Fruit fly (Drosophila melanogaster) whole organism, prepupa: Measurements from ENCODE around the gene alpha-Man-Ia.
A peak's percentile ranks its signal among the peaks of the same experiment; 100 is the strongest.

ENCODE experiments used
- Blimp-1 ChIP-seq: fragments of 200-800 bp; sonication (Bioruptor generic); optimal IDR thresholded peaks from 3 replicates; lab custom pipeline; 2017; ENCODE audit warnings: missing biosample characterization, missing genetic modification characterization, mild to moderate bottlenecking, moderate library complexity, missing genetic modification reagents
- CG10631 ChIP-seq: fragments of 200-800 bp; sonication (Bioruptor generic); optimal IDR thresholded peaks from 2 replicates; lab custom pipeline; 2016; ENCODE audit warnings: missing biosample characterization, missing genetic modification characterization
- CG10669 ChIP-seq: fragments of 200-800 bp; sonication (Bioruptor generic); optimal IDR thresholded peaks from 3 replicates; lab custom pipeline; 2018; ENCODE audit warnings: missing biosample characterization, mild to moderate bottlenecking, missing genetic modification characterization, moderate library complexity
- CG11294 ChIP-seq: fragments of 200-800 bp; sonication (Bioruptor generic); IDR thresholded peaks from 2 replicates; pipeline ENCODE4 v1.3.6; 2022; ENCODE audit warnings: missing biosample characterization, missing genetic modification characterization
- CG11762 ChIP-seq: fragments of 200-800 bp; sonication (Bioruptor generic); optimal IDR thresholded peaks from 3 replicates; lab custom pipeline; 2016; ENCODE audit warnings: missing biosample characterization, missing genetic modification characterization; ENCODE audit not compliant: insufficient read depth
- CG11902 ChIP-seq: fragments of 200-800 bp; sonication (Bioruptor generic); optimal IDR thresholded peaks from 3 replicates; lab custom pipeline; 2016; ENCODE audit warnings: missing biosample characterization, missing genetic modification characterization
- CG15336 ChIP-seq: fragments of 200-800 bp; sonication (Bioruptor generic); IDR thresholded peaks from 2 replicates; pipeline ENCODE4 v1.3.6; 2022; ENCODE audit warnings: missing biosample characterization, missing genetic modification characterization
- CG1621 ChIP-seq: fragments of 200-800 bp; sonication (Bioruptor generic); optimal IDR thresholded peaks from 3 replicates; lab custom pipeline; 2018; ENCODE audit warnings: missing biosample characterization, mild to moderate bottlenecking, missing genetic modification characterization
- CG3032 ChIP-seq: fragments of 200-800 bp; optimal IDR thresholded peaks from 2 replicates; lab custom pipeline; 2019; ENCODE audit warnings: missing biosample characterization, mild to moderate bottlenecking, missing genetic modification characterization, moderate library complexity
- CG32006 ChIP-seq: fragments of 200-800 bp; sonication (Bioruptor generic); optimal IDR thresholded peaks from 3 replicates; lab custom pipeline; 2017; ENCODE audit warnings: missing biosample characterization, mild to moderate bottlenecking, missing genetic modification characterization
- CG34406 ChIP-seq: fragments of 200-800 bp; sonication (Bioruptor generic); optimal IDR thresholded peaks from 3 replicates; lab custom pipeline; 2016; ENCODE audit warnings: missing biosample characterization, missing genetic modification characterization
- CG4318 ChIP-seq: fragments of 200-800 bp; sonication (Bioruptor generic); optimal IDR thresholded peaks from 3 replicates; lab custom pipeline; 2017; ENCODE audit warnings: missing biosample characterization, mild to moderate bottlenecking, missing genetic modification characterization
- CG6163 ChIP-seq: fragments of 200-800 bp; sonication (Bioruptor generic); IDR thresholded peaks from 3 replicates; pipeline ENCODE4 v1.3.6; 2022; ENCODE audit warnings: missing biosample characterization, missing genetic modification characterization
- CG6792 ChIP-seq: fragments of 200-800 bp; sonication (Bioruptor generic); optimal IDR thresholded peaks from 3 replicates; lab custom pipeline; 2016; ENCODE audit warnings: missing biosample characterization, missing genetic modification characterization
- CG6808 ChIP-seq: fragments of 200-800 bp; sonication (Bioruptor generic); optimal IDR thresholded peaks from 3 replicates; lab custom pipeline; 2017; ENCODE audit warnings: missing biosample characterization, missing genetic modification characterization, mild to moderate bottlenecking, moderate library complexity, missing genetic modification reagents
- CG8119 ChIP-seq: fragments of 200-800 bp; sonication (Bioruptor generic); IDR thresholded peaks from 3 replicates; pipeline ENCODE4 v1.3.6; 2022; ENCODE audit warnings: missing biosample characterization, missing genetic modification characterization
- CG8319 ChIP-seq: fragments of 200-800 bp; sonication (Bioruptor generic); optimal IDR thresholded peaks from 3 replicates; lab custom pipeline; 2016; ENCODE audit warnings: missing biosample characterization, missing genetic modification characterization
- CG8632 ChIP-seq: fragments of 200-800 bp; sonication (Bioruptor generic); optimal IDR thresholded peaks from 3 replicates; lab custom pipeline; 2016; ENCODE audit warnings: missing biosample characterization, missing genetic modification characterization
- CG9139 ChIP-seq: fragments of 200-800 bp; sonication (Bioruptor generic); optimal IDR thresholded peaks from 3 replicates; lab custom pipeline; 2017; ENCODE audit warnings: missing biosample characterization, mild to moderate bottlenecking, missing genetic modification characterization
- Eip75B ChIP-seq: fragments of 200-800 bp; sonication (Bioruptor generic); optimal IDR thresholded peaks from 3 replicates; lab custom pipeline; 2016; ENCODE audit warnings: missing biosample characterization, missing genetic modification characterization
- Eip78C ChIP-seq: fragments of 200-800 bp; sonication (Bioruptor generic); peaks from one replicate; lab custom pipeline; 2016; ENCODE audit warnings: missing biosample characterization, missing genetic modification characterization
- Ets21C ChIP-seq: fragments of 200-800 bp; sonication (Bioruptor generic); optimal IDR thresholded peaks from 3 replicates; lab custom pipeline; 2016; ENCODE audit warnings: missing biosample characterization, missing genetic modification characterization
- Ets96B ChIP-seq: fragments of 200-800 bp; optimal IDR thresholded peaks from 2 replicates; lab custom pipeline; 2019; ENCODE audit warnings: missing biosample characterization, mild to moderate bottlenecking, missing genetic modification characterization, moderate library complexity
- Gug ChIP-seq: fragments of 200-800 bp; sonication (Bioruptor generic); IDR thresholded peaks from 2 replicates; pipeline ENCODE4 v1.3.6; 2022; ENCODE audit warnings: missing biosample characterization, missing genetic modification characterization
- Hr39 ChIP-seq: fragments of 200-800 bp; sonication (Bioruptor generic); optimal IDR thresholded peaks from 2 replicates; lab custom pipeline; 2016; ENCODE audit warnings: missing biosample characterization, missing genetic modification characterization
- Hr4 ChIP-seq: fragments of 200-800 bp; sonication (Bioruptor generic); optimal IDR thresholded peaks from 3 replicates; lab custom pipeline; 2016; ENCODE audit warnings: missing biosample characterization, missing genetic modification characterization
- Lpt ChIP-seq: fragments of 200-800 bp; sonication (Bioruptor generic); optimal IDR thresholded peaks from 3 replicates; lab custom pipeline; 2016; ENCODE audit warnings: missing biosample characterization, missing genetic modification characterization
- Met ChIP-seq: fragments of 200-800 bp; sonication (Bioruptor generic); optimal IDR thresholded peaks from 3 replicates; lab custom pipeline; 2016; ENCODE audit warnings: missing biosample characterization, missing genetic modification characterization
- OdsH ChIP-seq: fragments of 200-800 bp; sonication (Bioruptor generic); optimal IDR thresholded peaks from 3 replicates; lab custom pipeline; 2016; ENCODE audit warnings: missing biosample characterization, missing genetic modification characterization
- Smox ChIP-seq: fragments of 200-800 bp; sonication (Bioruptor generic); optimal IDR thresholded peaks from 3 replicates; lab custom pipeline; 2016; ENCODE audit warnings: missing biosample characterization, missing genetic modification characterization
- achi ChIP-seq: fragments of 200-800 bp; sonication (Bioruptor generic); optimal IDR thresholded peaks from 3 replicates; lab custom pipeline; 2016; ENCODE audit warnings: missing biosample characterization, missing genetic modification characterization
- acj6 ChIP-seq: fragments of 200-800 bp; sonication (Bioruptor generic); optimal IDR thresholded peaks from 3 replicates; lab custom pipeline; 2016; ENCODE audit warnings: missing biosample characterization, missing genetic modification characterization
- cyc ChIP-seq: fragments of 200-800 bp; sonication (Bioruptor generic); optimal IDR thresholded peaks from 3 replicates; lab custom pipeline; 2016; ENCODE audit warnings: missing biosample characterization, missing genetic modification characterization
- dac ChIP-seq: fragments of 200-800 bp; sonication (Bioruptor generic); optimal IDR thresholded peaks from 2 replicates; lab custom pipeline; 2017; ENCODE audit warnings: missing biosample characterization, mild to moderate bottlenecking, missing genetic modification characterization
- dsx ChIP-seq: fragments of 200-800 bp; optimal IDR thresholded peaks from 3 replicates; lab custom pipeline; 2019; ENCODE audit warnings: missing biosample characterization, mild to moderate bottlenecking, missing genetic modification characterization, moderate library complexity; ENCODE audit not compliant: poor library complexity, severe bottlenecking
- fd59A ChIP-seq: fragments of 200-800 bp; sonication (Bioruptor generic); optimal IDR thresholded peaks from 2 replicates; lab custom pipeline; 2017; ENCODE audit warnings: missing biosample characterization, mild to moderate bottlenecking, missing genetic modification characterization, missing genetic modification reagents
- fkh ChIP-seq: fragments of 200-800 bp; sonication (Bioruptor generic); optimal IDR thresholded peaks from 3 replicates; lab custom pipeline; 2017; ENCODE audit warnings: missing biosample characterization, mild to moderate bottlenecking, missing genetic modification characterization, moderate library complexity
- lz ChIP-seq: fragments of 200-800 bp; sonication (Bioruptor generic); optimal IDR thresholded peaks from 3 replicates; lab custom pipeline; 2016; ENCODE audit warnings: missing biosample characterization, missing genetic modification characterization
- spab ChIP-seq: fragments of 200-800 bp; sonication (Bioruptor generic); optimal IDR thresholded peaks from 2 replicates; lab custom pipeline; 2017; ENCODE audit warnings: missing biosample characterization, mild to moderate bottlenecking, missing genetic modification characterization, missing genetic modification reagents
- ss ChIP-seq, 2 experiments: fragments of 200-800 bp; sonication (Bioruptor generic); optimal IDR thresholded peaks; 2 replicates in 1 of 2; 3 replicates in 1 of 2; lab custom pipeline; 2017 to 2018; ENCODE audit warnings: mild to moderate bottlenecking in 2 of 2, missing biosample characterization in 2 of 2, missing genetic modification characterization in 2 of 2, moderate library complexity in 1 of 2
- svp ChIP-seq: fragments of 200-800 bp; sonication (Bioruptor generic); peaks from one replicate; lab custom pipeline; 2016; ENCODE audit warnings: missing biosample characterization, missing genetic modification characterization
- vri ChIP-seq: fragments of 200-800 bp; sonication (Bioruptor generic); optimal IDR thresholded peaks from 3 replicates; lab custom pipeline; 2016; ENCODE audit warnings: missing biosample characterization, mild to moderate bottlenecking, missing genetic modification characterization

The alpha-Man-Ia gene

DNA sequence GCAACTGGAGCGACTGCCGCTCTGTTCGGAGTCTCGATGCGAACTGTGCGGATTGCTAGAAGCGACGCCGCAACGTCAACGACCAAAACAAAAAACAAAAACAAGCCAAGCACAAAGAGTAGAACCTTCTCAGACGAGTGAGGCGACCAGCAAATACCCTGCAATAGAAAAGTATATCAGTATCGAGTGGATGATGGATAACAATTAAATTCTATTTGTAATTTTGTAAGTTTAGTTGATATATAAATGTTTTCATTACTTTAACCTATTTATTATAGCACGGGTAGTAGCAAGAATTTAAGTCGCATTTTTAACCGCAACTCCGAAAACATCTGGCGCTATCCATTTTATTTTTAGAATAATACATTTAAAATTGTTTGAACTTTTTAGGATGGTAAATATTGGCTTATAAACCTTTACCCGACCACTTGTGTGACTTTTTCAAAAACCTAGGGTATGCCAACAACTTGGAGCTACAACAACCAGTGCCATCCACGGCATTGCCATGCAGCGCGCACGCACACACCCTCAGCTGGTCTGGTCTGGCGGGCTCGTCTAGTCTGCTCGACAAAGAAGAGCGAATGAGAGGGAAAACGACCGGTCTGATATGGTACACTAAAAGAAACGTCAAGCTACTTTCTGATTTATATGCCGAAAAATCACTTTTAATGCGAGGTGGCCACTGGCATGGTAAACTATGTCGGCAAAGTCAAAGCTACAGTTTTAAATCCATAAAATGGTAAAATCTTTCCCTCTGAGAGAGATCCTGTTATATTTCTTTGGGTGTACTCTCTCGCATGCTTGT, 60.3 kb downstream of the alpha-Man-Ia start, which contains the start of gene CG12643 (continued):
- peak; percentile 94 for TF ChIP-seq Eip75B (GFP tag; lab: Kevin White, UChicago)
- peak; percentile 98 for TF ChIP-seq Hr39 (GFP tag; lab: Kevin White, UChicago)
- TF ChIP-seq OdsH (GFP tag; lab: Kevin White, UChicago) = peak; percentile 93
- peak; percentile 73 for TF ChIP-seq dsx (GFP tag; lab: Kevin White, UChicago)
- TF ChIP-seq Hr4 (GFP tag; lab: Kevin White, UChicago) = peak; percentile 95
- TF ChIP-seq CG34406 (GFP tag; lab: Kevin White, UChicago) = peak; percentile 88
- peak; percentile 92 for TF ChIP-seq dac (GFP tag; lab: Kevin White, UChicago)
- peak; percentile 81 for TF ChIP-seq Blimp-1 (GFP tag; lab: Kevin White, UChicago)
- peak; percentile 87 for TF ChIP-seq fd59A (GFP tag; lab: Kevin White, UChicago)
- peak; percentile 95 for TF ChIP-seq Gug (GFP tag; lab: Robert Waterston, UW)
- TF ChIP-seq fkh (GFP tag; lab: Kevin White, UChicago) = peak; percentile 89
- TF ChIP-seq CG11762 = peak; percentile 88
- TF ChIP-seq CG4318 (GFP tag; lab: Kevin White, UChicago) = peak; percentile 86
- peak; percentile 95 for TF ChIP-seq CG15336 (GFP tag; lab: Robert Waterston, UW)
- peak; percentile 97 for TF ChIP-seq lz
- peak; percentile 94 for TF ChIP-seq CG10631 (GFP tag; lab: Kevin White, UChicago)
- peak; percentile 49 for TF ChIP-seq CG9139 (GFP tag; lab: Kevin White, UChicago)
- peak; percentile 96 for TF ChIP-seq Smox (GFP tag; lab: Kevin White, UChicago)
- peak; percentile 96 for TF ChIP-seq Eip78C (GFP tag; lab: Kevin White, UChicago)
- TF ChIP-seq CG6808 = peak; percentile 90
- peak; percentile 85 for TF ChIP-seq Ets96B
- TF ChIP-seq CG6792 = peak; percentile 94
- peak; percentile 94 for TF ChIP-seq CG8319 (GFP tag; lab: Kevin White, UChicago)
- TF ChIP-seq CG8119 (GFP tag; lab: Robert Waterston, UW) = peak; percentile 95
- peak; percentile 72 to 90 for TF ChIP-seq ss (GFP tag; optimal IDR thresholded peaks at IDR 0.05; lab: Kevin White, UChicago)
- peak; percentile 91 for TF ChIP-seq CG1621
- TF ChIP-seq acj6 = peak; percentile 93
- peak; percentile 82 for TF ChIP-seq CG8632
- peak; percentile 78 for TF ChIP-seq spab
- peak; percentile 98 for TF ChIP-seq cyc (GFP tag; lab: Kevin White, UChicago)
- peak; percentile 98 for TF ChIP-seq svp (GFP tag; lab: Kevin White, UChicago)
- peak; percentile 96 for TF ChIP-seq Lpt (GFP tag; lab: Kevin White, UChicago)
- peak; percentile 94 for TF ChIP-seq CG11902 (GFP tag; lab: Kevin White, UChicago)
- peak; percentile 94 for TF ChIP-seq CG32006 (GFP tag; lab: Kevin White, UChicago)
- TF ChIP-seq achi (GFP tag; lab: Kevin White, UChicago) = peak; percentile 91
- TF ChIP-seq CG11294 (GFP tag; lab: Robert Waterston, UW) = peak; percentile 96
- TF ChIP-seq CG6163 (GFP tag; lab: Robert Waterston, UW) = peak; percentile 98

DNA sequence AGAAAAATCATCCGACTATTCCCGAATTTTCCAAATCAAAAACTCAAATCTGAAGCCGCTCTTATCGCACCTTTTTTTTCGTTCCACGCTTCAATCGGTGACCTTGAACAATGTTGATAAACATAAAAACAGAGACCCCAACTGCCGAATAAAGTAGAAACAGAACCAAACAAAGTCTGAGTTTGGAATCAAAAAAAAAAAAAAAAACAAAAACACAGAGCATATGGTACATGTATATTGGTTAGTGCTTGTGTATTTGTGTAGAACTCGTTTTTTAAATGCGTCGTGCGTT, 61.9 kb downstream of the alpha-Man-Ia start:
- no peak for TF ChIP-seq CG1621
- TF ChIP-seq fd59A (GFP tag; lab: Kevin White, UChicago) = no peak
- no peak for TF ChIP-seq vri (GFP tag; lab: Kevin White, UChicago)
- no peak for TF ChIP-seq Ets21C
- no peak for TF ChIP-seq Hr39 (GFP tag; lab: Kevin White, UChicago)
- TF ChIP-seq svp (GFP tag; lab: Kevin White, UChicago) = no peak
- TF ChIP-seq CG8319 (GFP tag; lab: Kevin White, UChicago) = no peak
- TF ChIP-seq CG11294 (GFP tag; lab: Robert Waterston, UW) = no peak
- TF ChIP-seq Met (GFP tag; lab: Kevin White, UChicago) = no peak
- no peak for TF ChIP-seq CG3032 (tag; lab: Kevin White, UChicago)
- no peak for TF ChIP-seq CG10669 (GFP tag; lab: Kevin White, UChicago)
- no peak for TF ChIP-seq Hr4 (GFP tag; lab: Kevin White, UChicago)
- no peak for TF ChIP-seq Smox (GFP tag; lab: Kevin White, UChicago)
- TF ChIP-seq CG6808 = no peak
- no peak for TF ChIP-seq CG11762
